Fruit fly (Drosophila melanogaster): Measurements from ENCODE around the gene CG42780.

CG42780 gene

dm6 chrX:7304798-7305447 is 27.1 kb downstream of the CG42780 start (continued):
- TF ChIP-seq sens (GFP tag) (peak; percentile 53), CG3281 (GFP tag; optimal IDR thresholded peaks at IDR 0.05) (no peak), dmrt99B (tag; optimal IDR thresholded peaks at IDR 0.05) (no peak), wdn (GFP tag; IDR thresholded peaks at IDR 0.05) (no peak), CG6654 (GFP tag; optimal IDR thresholded peaks at IDR 0.05) (no peak)

- no peak for TF ChIP-seq repo (GFP tag; optimal IDR thresholded peaks at IDR 0.05)
- TF ChIP-seq gsb-n (tag; optimal IDR thresholded peaks at IDR 0.05): no peak
- no peak for TF ChIP-seq Nf-YA (GFP tag; IDR thresholded peaks at IDR 0.05)
- TF ChIP-seq chinmo (GFP tag; IDR thresholded peaks at IDR 0.05; ENCODE audit: partially characterized antibody): 0 out of 4 replicates have a peak, but pooled peaks have one; percentile 19
- TF ChIP-seq trh (GFP tag; optimal IDR thresholded peaks at IDR 0.05): no peak
- TF ChIP-seq seq (GFP tag; IDR thresholded peaks at IDR 0.05): no peak
- TF ChIP-seq CG7963 (GFP tag; IDR thresholded peaks at IDR 0.05; ENCODE audit: partially characterized antibody): no peak
- no peak for TF ChIP-seq MESR4 (GFP tag; optimal IDR thresholded peaks at IDR 0.05)
- no peak for TF ChIP-seq CG17829 (tag; optimal IDR thresholded peaks at IDR 0.05)
- TF ChIP-seq jigr1 (GFP tag; IDR thresholded peaks at IDR 0.05): no peak
- TF ChIP-seq Doc2 (GFP tag; IDR thresholded peaks at IDR 0.05): no peak
- TF ChIP-seq fd64A (GFP tag; optimal IDR thresholded peaks at IDR 0.05): no peak
- TF ChIP-seq CG10959 (GFP tag; IDR thresholded peaks at IDR 0.05): no peak
- TF ChIP-seq corto (GFP tag; optimal IDR thresholded peaks at IDR 0.05): no peak
- no peak for TF ChIP-seq ranshi (GFP tag; IDR thresholded peaks at IDR 0.05)
- no peak for TF ChIP-seq Drgx (GFP tag; IDR thresholded peaks at IDR 0.05)
- 0 out of 3 replicates have a peak, but pooled peaks have one; percentile 39 for TF ChIP-seq CG6175 (GFP tag; IDR thresholded peaks at IDR 0.05)
- no peak for TF ChIP-seq gcm2 (GFP tag; optimal IDR thresholded peaks at IDR 0.05)
- TF ChIP-seq Bteb2 (GFP tag; optimal IDR thresholded peaks at IDR 0.05): no peak
- TF ChIP-seq Abd-B (GFP tag; optimal IDR thresholded peaks at IDR 0.05): no peak
- no peak for TF ChIP-seq tio (GFP tag; optimal IDR thresholded peaks at IDR 0.05)
- no peak for TF ChIP-seq CG6813 (GFP tag; optimal IDR thresholded peaks at IDR 0.05)
- TF ChIP-seq bowl (GFP tag; IDR thresholded peaks at IDR 0.05): no peak
- TF ChIP-seq cg (GFP tag; optimal IDR thresholded peaks at IDR 0.05): peak; percentile 47
- no peak for TF ChIP-seq CG11696 (GFP tag; IDR thresholded peaks at IDR 0.05)
- no peak for TF ChIP-seq oc (tag; optimal IDR thresholded peaks at IDR 0.05)
- TF ChIP-seq CG1647 (GFP tag; optimal IDR thresholded peaks at IDR 0.05): no peak
- TF ChIP-seq zen (tag; optimal IDR thresholded peaks at IDR 0.05): no peak
- TF ChIP-seq GATAe (GFP tag; conservative IDR thresholded peaks at IDR 0.05): peak; percentile 51; the same call in 1 of the 2 replicates
- no peak for TF ChIP-seq cato (GFP tag; optimal IDR thresholded peaks at IDR 0.05; ENCODE audit: borderline replicate concordance)
- TF ChIP-seq CG14050 (GFP tag; IDR thresholded peaks at IDR 0.05): no peak
- no peak for TF ChIP-seq ATbp (GFP tag; optimal IDR thresholded peaks at IDR 0.05)
- TF ChIP-seq CG13123 (GFP tag; optimal IDR thresholded peaks at IDR 0.05): no peak
- TF ChIP-seq pzg (GFP tag; optimal IDR thresholded peaks at IDR 0.05): no peak
- no peak for TF ChIP-seq CG11085 (GFP tag; IDR thresholded peaks at IDR 0.05)
- no peak for TF ChIP-seq slp2 (GFP tag; optimal IDR thresholded peaks at IDR 0.05)
- no peak for TF ChIP-seq so (GFP tag; IDR thresholded peaks at IDR 0.05)
- no peak for TF ChIP-seq CG4424 (GFP tag; optimal IDR thresholded peaks at IDR 0.05)
- no peak for TF ChIP-seq CG16779 (GFP tag; IDR thresholded peaks at IDR 0.05)
- no peak for TF ChIP-seq CG10366 (GFP tag; IDR thresholded peaks at IDR 0.05)
- TF ChIP-seq tup (GFP tag; optimal IDR thresholded peaks at IDR 0.05): no peak
- peak; percentile 89 for TF ChIP-seq sug (tag; optimal IDR thresholded peaks at IDR 0.05)
- no peak for TF ChIP-seq ase (GFP tag; IDR thresholded peaks at IDR 0.05)
- TF ChIP-seq CG13424 (tag; optimal IDR thresholded peaks at IDR 0.05): no peak
These were observed 28.1 kb downstream of the CG42780 start for dm6 chrX:7303848-7304427.
